Fruit fly (Drosophila melanogaster) whole organism, embryonic: ENCODE data around the gene CG10602.
A peak's percentile ranks its signal among the peaks of the same experiment; 100 is the strongest.

ENCODE experiments used
- Aef1 ChIP-seq: fragments of 200-800 bp; sonication (Bioruptor generic); IDR thresholded peaks from 3 replicates; pipeline ENCODE4 v1.3.6; 2022; ENCODE audit warnings: missing biosample characterization, missing genetic modification characterization
- B-H1 ChIP-seq: fragments of 200-800 bp; sonication (Bioruptor generic); IDR thresholded peaks from 3 replicates; pipeline ENCODE4 v1.3.6; 2022; ENCODE audit warnings: missing biosample characterization, missing genetic modification characterization
- CG14965 ChIP-seq: fragments of 200-800 bp; sonication (Bioruptor generic); optimal IDR thresholded peaks from 2 replicates; lab custom pipeline; 2016; ENCODE audit warnings: missing biosample characterization, missing genetic modification characterization, borderline replicate concordance
- CG1602 ChIP-seq: fragments of 200-800 bp; sonication (Bioruptor generic); optimal IDR thresholded peaks from 3 replicates; lab custom pipeline; 2016; ENCODE audit warnings: missing biosample characterization, missing genetic modification characterization
- CG1647 ChIP-seq: fragments of 200-800 bp; sonication (Bioruptor generic); optimal IDR thresholded peaks from 3 replicates; lab custom pipeline; 2016; ENCODE audit warnings: missing biosample characterization, missing genetic modification characterization
- CG3407 ChIP-seq: fragments of 200-800 bp; sonication (Bioruptor generic); optimal IDR thresholded peaks from 2 replicates; lab custom pipeline; 2018; ENCODE audit warnings: missing biosample characterization, mild to moderate bottlenecking, missing genetic modification characterization
- CG4282 ChIP-seq: fragments of 200-800 bp; sonication (Bioruptor generic); optimal IDR thresholded peaks from 2 replicates; lab custom pipeline; 2016; ENCODE audit warnings: missing biosample characterization, missing genetic modification characterization
- CG43689 ChIP-seq: fragments of 200-800 bp; sonication (Bioruptor generic); IDR thresholded peaks from 2 replicates; pipeline ENCODE4 v1.3.6; 2022; ENCODE audit warnings: missing biosample characterization, missing genetic modification characterization
- CG6854 ChIP-seq: fragments of 200-800 bp; sonication (Bioruptor generic); optimal IDR thresholded peaks from 3 replicates; lab custom pipeline; 2017; ENCODE audit warnings: missing biosample characterization, mild to moderate bottlenecking, missing genetic modification characterization
- CG7271 ChIP-seq: fragments of 200-800 bp; sonication (Bioruptor generic); optimal IDR thresholded peaks from 2 replicates; lab custom pipeline; 2018; ENCODE audit warnings: missing biosample characterization, mild to moderate bottlenecking, missing genetic modification characterization, moderate library complexity
- CG7786 ChIP-seq: fragments of 200-800 bp; sonication (Bioruptor generic); optimal IDR thresholded peaks from 2 replicates; lab custom pipeline; 2016; ENCODE audit warnings: missing biosample characterization, missing genetic modification characterization
- CoRest ChIP-seq: fragments of 200-800 bp; sonication (Bioruptor generic); optimal IDR thresholded peaks from 3 replicates; lab custom pipeline; 2018; ENCODE audit warnings: missing biosample characterization, mild to moderate bottlenecking, missing genetic modification characterization, moderate library complexity
- Dip2 ChIP-seq: fragments of 200-800 bp; sonication (Bioruptor generic); IDR thresholded peaks from 2 replicates; pipeline ENCODE4 v1.3.6; 2022; ENCODE audit warnings: missing biosample characterization, missing genetic modification characterization
- Doc2 ChIP-seq: fragments of 200-800 bp; sonication (Bioruptor generic); IDR thresholded peaks from 2 replicates; pipeline ENCODE4 v1.3.6; 2022; ENCODE audit warnings: missing biosample characterization, missing genetic modification characterization
- Dref ChIP-seq: fragments of 200-800 bp; sonication (Bioruptor generic); IDR thresholded peaks from 2 replicates; pipeline ENCODE4 v1.3.6; 2022; ENCODE audit warnings: missing biosample characterization, missing genetic modification characterization
- H2.0 ChIP-seq: fragments of 200-800 bp; sonication (Bioruptor generic); IDR thresholded peaks from 2 replicates; pipeline ENCODE4 v1.3.6; 2022; ENCODE audit warnings: missing biosample characterization, missing genetic modification characterization
- HLHmδ ChIP-seq: fragments of 200-800 bp; sonication (Bioruptor generic); optimal IDR thresholded peaks from 2 replicates; lab custom pipeline; 2018; ENCODE audit warnings: missing biosample characterization, mild to moderate bottlenecking, missing genetic modification characterization, moderate library complexity
- Hmr ChIP-seq: fragments of 200-800 bp; sonication (Bioruptor generic); optimal IDR thresholded peaks from 3 replicates; lab custom pipeline; 2017; ENCODE audit warnings: mild to moderate bottlenecking, missing biosample characterization, missing genetic modification reagents, missing genetic modification characterization
- Jarid2 ChIP-seq: fragments of 200-800 bp; sonication (Bioruptor generic); optimal IDR thresholded peaks from 3 replicates; lab custom pipeline; 2017; ENCODE audit warnings: mild to moderate bottlenecking, missing biosample characterization, missing genetic modification reagents, missing genetic modification characterization
- Kr ChIP-seq: fragments of 200-800 bp; sonication (Bioruptor generic); optimal IDR thresholded peaks from 2 replicates; lab custom pipeline; 2017; ENCODE audit warnings: missing biosample characterization, mild to moderate bottlenecking, missing genetic modification characterization
- Med ChIP-seq: fragments of 200-800 bp; sonication (Bioruptor generic); peaks from one replicate; lab custom pipeline; 2016; ENCODE audit warnings: missing biosample characterization, missing genetic modification characterization, mild to moderate bottlenecking, inconsistent platforms, moderate library complexity
- Ssrp ChIP-seq: fragments of 200-800 bp; sonication (Bioruptor generic); optimal IDR thresholded peaks from 2 replicates; lab custom pipeline; 2018; ENCODE audit warnings: missing biosample characterization, mild to moderate bottlenecking, missing genetic modification characterization, moderate library complexity
- YL-1 ChIP-seq: fragments of 200-800 bp; sonication (Bioruptor generic); optimal IDR thresholded peaks from 3 replicates; lab custom pipeline; 2017; ENCODE audit warnings: missing biosample characterization, mild to moderate bottlenecking, missing genetic modification characterization
- al ChIP-seq: fragments of 200-800 bp; sonication (Bioruptor generic); IDR thresholded peaks from 2 replicates; pipeline ENCODE4 v1.3.6; 2022; ENCODE audit warnings: missing biosample characterization, missing genetic modification characterization
- bcd ChIP-seq: fragments of 200-800 bp; sonication (Bioruptor generic); optimal IDR thresholded peaks from 2 replicates; lab custom pipeline; 2017; ENCODE audit warnings: missing biosample characterization, mild to moderate bottlenecking, missing genetic modification characterization
- dati ChIP-seq: fragments of 200-800 bp; sonication (Bioruptor generic); IDR thresholded peaks from 2 replicates; pipeline ENCODE4 v1.3.6; 2022; ENCODE audit warnings: missing biosample characterization, missing genetic modification characterization
- dimm ChIP-seq: fragments of 200-800 bp; sonication (Bioruptor generic); IDR thresholded peaks from 2 replicates; pipeline ENCODE4 v1.3.6; 2022; ENCODE audit warnings: missing biosample characterization, missing genetic modification characterization
- emc ChIP-seq: fragments of 200-800 bp; sonication (Bioruptor generic); optimal IDR thresholded peaks from 2 replicates; lab custom pipeline; 2016; ENCODE audit warnings: missing biosample characterization, missing genetic modification characterization
- exex ChIP-seq: fragments of 200-800 bp; sonication (Bioruptor generic); optimal IDR thresholded peaks from 4 replicates; lab custom pipeline; 2018; ENCODE audit warnings: missing biosample characterization, mild to moderate bottlenecking, missing genetic modification characterization, moderate library complexity
- fd64A ChIP-seq: fragments of 200-800 bp; sonication (Bioruptor generic); optimal IDR thresholded peaks from 3 replicates; lab custom pipeline; 2018; ENCODE audit warnings: missing biosample characterization, mild to moderate bottlenecking, missing genetic modification characterization
- h ChIP-seq: fragments of >200 bp; optimal IDR thresholded peaks from 2 replicates; lab custom pipeline; 2017
- insv ChIP-seq, 2 experiments: fragments of 200-800 bp; sonication (Bioruptor generic); optimal IDR thresholded peaks; 3 replicates each; lab custom pipeline; 2016 to 2018; ENCODE audit warnings: missing biosample characterization in 2 of 2, missing genetic modification characterization in 2 of 2
- ken ChIP-seq: fragments of 200-800 bp; sonication (Bioruptor generic); IDR thresholded peaks from 3 replicates; pipeline ENCODE4 v1.3.6; 2022; ENCODE audit warnings: missing biosample characterization, missing genetic modification characterization
- klu ChIP-seq: fragments of 200-800 bp; sonication (Bioruptor generic); IDR thresholded peaks from 2 replicates; pipeline ENCODE4 v1.3.6; 2022; ENCODE audit warnings: missing biosample characterization, missing genetic modification characterization
- lilli ChIP-seq: fragments of 200-800 bp; sonication (Bioruptor generic); optimal IDR thresholded peaks from 3 replicates; lab custom pipeline; 2016; ENCODE audit warnings: missing biosample characterization, missing genetic modification characterization
- lov ChIP-seq, 2 experiments: fragments of 200-800 bp in 1 of 2; fragments of >200 bp in 1 of 2; sonication (Bioruptor generic) in 1 of 2; IDR thresholded peaks in 1 of 2; optimal IDR thresholded peaks in 1 of 2; 2 replicates in 1 of 2; 3 replicates in 1 of 2; pipeline versions ENCODE4 v1.3.6 to Lab custom; 2017 to 2022; ENCODE audit warnings: missing biosample characterization in 1 of 2, missing genetic modification characterization in 1 of 2
- mld ChIP-seq: fragments of 200-800 bp; sonication (Bioruptor generic); IDR thresholded peaks from 3 replicates; pipeline ENCODE4 v1.3.6; 2022; ENCODE audit warnings: missing biosample characterization, missing genetic modification characterization; ENCODE audit not compliant: partially characterized antibody
- nerfin-2 ChIP-seq: fragments of 200-800 bp; sonication (Bioruptor generic); IDR thresholded peaks from 2 replicates; pipeline ENCODE4 v1.3.6; 2022; ENCODE audit warnings: missing biosample characterization, missing genetic modification characterization; ENCODE audit not compliant: partially characterized antibody
- nmo ChIP-seq: fragments of 200-800 bp; sonication (Bioruptor generic); optimal IDR thresholded peaks from 2 replicates; lab custom pipeline; 2018; ENCODE audit warnings: missing biosample characterization, mild to moderate bottlenecking, missing genetic modification characterization, moderate library complexity
- pan ChIP-seq, 4 experiments: fragments of >200 bp in 3 of 4; fragments of 200-800 bp in 1 of 4; sonication (Bioruptor generic) in 1 of 4; optimal IDR thresholded peaks in 3 of 4; IDR thresholded peaks in 1 of 4; 2 replicates each; pipeline versions ENCODE4 v1.3.6 to Lab custom; 2017 to 2022; ENCODE audit warnings: missing biosample characterization in 2 of 4, missing genetic modification characterization in 2 of 4, mixed read lengths in 1 of 4
- ranshi ChIP-seq: fragments of 200-800 bp; sonication (Bioruptor generic); IDR thresholded peaks from 2 replicates; pipeline ENCODE4 v1.3.6; 2022; ENCODE audit warnings: missing biosample characterization, missing genetic modification characterization
- sc ChIP-seq, 3 experiments: fragments of >200 bp in 2 of 3; fragments of 200-800 bp in 1 of 3; sonication (Bioruptor generic) in 1 of 3; optimal IDR thresholded peaks; 2 replicates in 2 of 3; 3 replicates in 1 of 3; lab custom pipeline; 2017; ENCODE audit warnings: mild to moderate bottlenecking in 1 of 3, missing biosample characterization in 1 of 3, missing genetic modification characterization in 1 of 3, missing genetic modification reagents in 1 of 3
- seq ChIP-seq: fragments of 200-800 bp; sonication (Bioruptor generic); IDR thresholded peaks from 2 replicates; pipeline ENCODE4 v1.3.6; 2022; ENCODE audit warnings: missing biosample characterization, missing genetic modification characterization
- shn ChIP-seq: fragments of 200-800 bp; sonication (Bioruptor generic); optimal IDR thresholded peaks from 3 replicates; lab custom pipeline; 2016; ENCODE audit warnings: missing biosample characterization, missing genetic modification characterization
- sr ChIP-seq: fragments of 200-800 bp; sonication (Bioruptor generic); IDR thresholded peaks from 3 replicates; pipeline ENCODE4 v1.3.6; 2022; ENCODE audit warnings: missing biosample characterization, missing genetic modification characterization
- twi ChIP-seq: fragments of 200-800 bp; optimal IDR thresholded peaks from 2 replicates; lab custom pipeline; 2019; ENCODE audit warnings: missing biosample characterization, mild to moderate bottlenecking, missing genetic modification characterization, moderate library complexity
- wek ChIP-seq: fragments of 200-800 bp; sonication (Bioruptor generic); optimal IDR thresholded peaks from 3 replicates; lab custom pipeline; 2018; ENCODE audit warnings: missing biosample characterization, mild to moderate bottlenecking, missing genetic modification characterization, moderate library complexity

The CG10602 gene

dm6 chr2L:18830587-18831528, 28.2 kb downstream of the CG10602 start, which contains the start of the genes CG17597 and ScpX (continued):
- TF ChIP-seq CG43689 (GFP tag; lab: Robert Waterston, UW) (no peak), twi (peak; percentile 54), al (GFP tag; lab: Robert Waterston, UW) (no peak; the same call in 1 of the 2 replicates), CoRest (tag; lab: Kevin White, UChicago) (peak; percentile 77), h (lab: Kevin White, UChicago) (no peak), Med (GFP tag; lab: Kevin White, UChicago) (peak; percentile 89), Jarid2 (GFP tag; lab: Kevin White, UChicago) (no peak), Kr (GFP tag; lab: Kevin White, UChicago) (no peak), Hmr (GFP tag; lab: Kevin White, UChicago) (peak; percentile 63), Ssrp (tag; lab: Kevin White, UChicago) (peak; percentile 54), lov (optimal IDR thresholded peaks at IDR 0.05; lab: Kevin White, UChicago) (no peak), lov (GFP tag; IDR thresholded peaks at IDR 0.05; lab: Robert Waterston, UW) (no peak), lilli (GFP tag; lab: Kevin White, UChicago) (peak; percentile 78), wek (no peak), nmo (GFP tag; lab: Kevin White, UChicago) (peak; percentile 81), ranshi (GFP tag; lab: Robert Waterston, UW) (peak; percentile 28; the same call in 1 of the 2 replicates), nerfin-2 (GFP tag; lab: Robert Waterston, UW) (peak; percentile 82), H2.0 (GFP tag; lab: Robert Waterston, UW) (peak; percentile 57), CG7271 (tag; lab: Kevin White, UChicago) (no peak), bcd (GFP tag; lab: Kevin White, UChicago) (peak; percentile 77), sr (GFP tag; lab: Robert Waterston, UW) (no peak), Doc2 (GFP tag; lab: Robert Waterston, UW) (no peak), mld (peak; percentile 90), Dref (peak; percentile 93), YL-1 (GFP tag; lab: Kevin White, UChicago) (peak; percentile 56), HLHmδ (peak; percentile 14), CG14965 (GFP tag; lab: Kevin White, UChicago) (no peak), pan (optimal IDR thresholded peaks at IDR 0.05; lab: Kevin White, UChicago) (no peak), pan (GFP tag; optimal IDR thresholded peaks at IDR 0.05 in 1 of 2, IDR thresholded peaks at IDR 0.05 in 1 of 2) (no peak), exex (tag; lab: Kevin White, UChicago) (peak; percentile 26), CG6854 (GFP tag; lab: Kevin White, UChicago) (peak; percentile 45), CG4282 (GFP tag; lab: Kevin White, UChicago) (no peak), klu (no peak), ken (peak; percentile 44; the same call in 1 of the 3 replicates), CG1602 (GFP tag; lab: Kevin White, UChicago) (peak; percentile 65), CG7786 (GFP tag; lab: Kevin White, UChicago) (peak; percentile 43), shn (GFP tag; lab: Kevin White, UChicago) (peak; percentile 60), dimm (GFP tag; lab: Robert Waterston, UW) (no peak), fd64A (GFP tag; lab: Kevin White, UChicago) (no peak), seq (GFP tag; lab: Robert Waterston, UW) (no peak), CG1647 (GFP tag; lab: Kevin White, UChicago) (peak; percentile 51), sc (optimal IDR thresholded peaks at IDR 0.05; lab: Kevin White, UChicago) (no peak), sc (GFP tag; optimal IDR thresholded peaks at IDR 0.05; lab: Kevin White, UChicago) (peak; percentile 18), dati (no peak), B-H1 (no peak; the same call in 2 of the 3 replicates), CG3407 (peak; percentile 42), Aef1 (GFP tag; lab: Robert Waterston, UW) (0 out of 3 replicates have a peak, but pooled peaks have one; percentile 21), Dip2 (GFP tag; lab: Robert Waterston, UW) (no peak), emc (GFP tag; lab: Kevin White, UChicago) (peak; percentile 42), insv (GFP tag; optimal IDR thresholded peaks at IDR 0.05; lab: Kevin White, UChicago) (peak in 1 of 2 experiments; percentile 35)
